Fruit fly (Drosophila melanogaster) whole organism, embryonic: ENCODE results near the gene dj-1beta.

Source experiments
- ATbp ChIP-seq: fragments of 200-800 bp; sonication (Bioruptor generic); optimal IDR thresholded peaks from 2 replicates; lab custom pipeline; 2017; ENCODE audit warnings: missing biosample characterization, mild to moderate bottlenecking, missing genetic modification characterization, missing genetic modification reagents
- Blimp-1 ChIP-seq: fragments of 200-800 bp; sonication (Bioruptor generic); optimal IDR thresholded peaks from 3 replicates; lab custom pipeline; 2018; ENCODE audit warnings: missing biosample characterization, missing genetic modification characterization, mild to moderate bottlenecking, moderate library complexity, missing genetic modification reagents
- CG10654 ChIP-seq: fragments of 200-800 bp; sonication (Bioruptor generic); optimal IDR thresholded peaks from 2 replicates; lab custom pipeline; 2016; ENCODE audit warnings: missing biosample characterization, missing genetic modification characterization
- CG11560 ChIP-seq: fragments of 200-800 bp; sonication (Bioruptor generic); IDR thresholded peaks from 3 replicates; pipeline ENCODE4 v1.3.6; 2022; ENCODE audit warnings: missing biosample characterization, missing genetic modification characterization
- CG1233 ChIP-seq: fragments of 200-800 bp; sonication (Bioruptor generic); optimal IDR thresholded peaks from 4 replicates; lab custom pipeline; 2018; ENCODE audit warnings: missing biosample characterization, mild to moderate bottlenecking, missing genetic modification characterization
- CG13287 ChIP-seq: fragments of 200-800 bp; sonication (Bioruptor generic); IDR thresholded peaks from 2 replicates; pipeline ENCODE4 v1.3.6; 2022; ENCODE audit warnings: missing biosample characterization, missing genetic modification characterization; ENCODE audit not compliant: partially characterized antibody
- CG14710 ChIP-seq: fragments of 200-800 bp; sonication (Bioruptor generic); optimal IDR thresholded peaks from 3 replicates; lab custom pipeline; 2019; ENCODE audit warnings: missing biosample characterization, mild to moderate bottlenecking, missing genetic modification characterization, moderate library complexity
- CG15601 ChIP-seq: fragments of 200-800 bp; sonication (Bioruptor generic); optimal IDR thresholded peaks from 3 replicates; lab custom pipeline; 2019; ENCODE audit warnings: missing biosample characterization, mild to moderate bottlenecking, missing genetic modification characterization, moderate library complexity
- CG15696 ChIP-seq: fragments of 200-800 bp; sonication (Bioruptor generic); optimal IDR thresholded peaks from 2 replicates; lab custom pipeline; 2019; ENCODE audit warnings: missing biosample characterization, mild to moderate bottlenecking, missing genetic modification characterization, moderate library complexity
- CG1603 ChIP-seq: fragments of 200-800 bp; sonication (Bioruptor generic); optimal IDR thresholded peaks from 2 replicates; lab custom pipeline; 2019; ENCODE audit warnings: missing biosample characterization, mild to moderate bottlenecking, missing genetic modification characterization, moderate library complexity
- CG18599 ChIP-seq: fragments of 200-800 bp; sonication (Bioruptor generic); optimal IDR thresholded peaks from 3 replicates; lab custom pipeline; 2017; ENCODE audit warnings: missing biosample characterization, missing genetic modification characterization, mild to moderate bottlenecking, moderate library complexity, missing genetic modification reagents
- CG33213 ChIP-seq: fragments of 200-800 bp; sonication (Bioruptor generic); optimal IDR thresholded peaks from 3 replicates; lab custom pipeline; 2016; ENCODE audit warnings: missing biosample characterization, missing genetic modification characterization
- CG33557 ChIP-seq: fragments of 200-800 bp; sonication (Bioruptor generic); optimal IDR thresholded peaks from 2 replicates; lab custom pipeline; 2019; ENCODE audit warnings: missing biosample characterization, mild to moderate bottlenecking, missing genetic modification characterization, moderate library complexity
- CG3407 ChIP-seq: fragments of 200-800 bp; sonication (Bioruptor generic); optimal IDR thresholded peaks from 2 replicates; lab custom pipeline; 2018; ENCODE audit warnings: missing biosample characterization, mild to moderate bottlenecking, missing genetic modification characterization
- CG7271 ChIP-seq: fragments of 200-800 bp; sonication (Bioruptor generic); optimal IDR thresholded peaks from 2 replicates; lab custom pipeline; 2018; ENCODE audit warnings: missing biosample characterization, mild to moderate bottlenecking, missing genetic modification characterization, moderate library complexity
- CG8290 ChIP-seq, 3 experiments: fragments of 200-800 bp; sonication (Bioruptor generic); optimal IDR thresholded peaks; 2 replicates each; lab custom pipeline; 2016 to 2019; ENCODE audit warnings: missing biosample characterization in 3 of 3, missing genetic modification characterization in 3 of 3, mild to moderate bottlenecking in 2 of 3, moderate library complexity in 1 of 3
- CG9609 ChIP-seq: fragments of 200-800 bp; sonication (Bioruptor generic); optimal IDR thresholded peaks from 3 replicates; lab custom pipeline; 2016; ENCODE audit warnings: missing biosample characterization, missing genetic modification characterization
- Deaf1 ChIP-seq: fragments of 200-800 bp; optimal IDR thresholded peaks from 3 replicates; lab custom pipeline; 2019; ENCODE audit warnings: missing biosample characterization, mild to moderate bottlenecking, missing genetic modification characterization, moderate library complexity
- HHEX ChIP-seq: fragments of 200-800 bp; sonication (Bioruptor generic); optimal IDR thresholded peaks from 3 replicates; lab custom pipeline; 2017; ENCODE audit warnings: missing biosample characterization, mild to moderate bottlenecking, missing genetic modification characterization, missing genetic modification reagents
- HLHmδ ChIP-seq: fragments of 200-800 bp; sonication (Bioruptor generic); optimal IDR thresholded peaks from 2 replicates; lab custom pipeline; 2018; ENCODE audit warnings: missing biosample characterization, mild to moderate bottlenecking, missing genetic modification characterization, moderate library complexity
- Hey ChIP-seq: fragments of 200-800 bp; sonication (Bioruptor generic); optimal IDR thresholded peaks from 3 replicates; lab custom pipeline; 2018; ENCODE audit warnings: missing biosample characterization, mild to moderate bottlenecking, missing genetic modification characterization
- Hmr ChIP-seq: fragments of 200-800 bp; sonication (Bioruptor generic); optimal IDR thresholded peaks from 3 replicates; lab custom pipeline; 2017; ENCODE audit warnings: mild to moderate bottlenecking, missing biosample characterization, missing genetic modification reagents, missing genetic modification characterization
- MESR4 ChIP-seq: fragments of 200-800 bp; sonication (Bioruptor generic); optimal IDR thresholded peaks from 2 replicates; lab custom pipeline; 2018; ENCODE audit warnings: missing biosample characterization, mild to moderate bottlenecking, missing genetic modification characterization, moderate library complexity
- Nf-YB ChIP-seq: fragments of 200-800 bp; sonication (Bioruptor generic); optimal IDR thresholded peaks from 3 replicates; lab custom pipeline; 2019; ENCODE audit warnings: missing biosample characterization, mild to moderate bottlenecking, missing genetic modification characterization, moderate library complexity
- Side ChIP-seq: fragments of 200-800 bp; sonication (Bioruptor generic); optimal IDR thresholded peaks from 2 replicates; lab custom pipeline; 2016; ENCODE audit warnings: missing biosample characterization, missing genetic modification characterization
- Spps ChIP-seq: fragments of 200-800 bp; sonication (Bioruptor generic); optimal IDR thresholded peaks from 2 replicates; lab custom pipeline; 2018; ENCODE audit warnings: missing biosample characterization, mild to moderate bottlenecking, missing genetic modification characterization
- Xrp1 ChIP-seq: fragments of 200-800 bp; sonication (Bioruptor generic); IDR thresholded peaks from 2 replicates; pipeline ENCODE4 v1.3.6; 2022; ENCODE audit warnings: missing biosample characterization, missing genetic modification characterization
- abd-A ChIP-seq: fragments of 200-800 bp; sonication (Bioruptor generic); optimal IDR thresholded peaks from 3 replicates; lab custom pipeline; 2019; ENCODE audit warnings: missing biosample characterization, mild to moderate bottlenecking, missing genetic modification characterization, moderate library complexity
- ash1 ChIP-seq: fragments of 200-800 bp; sonication (Bioruptor generic); optimal IDR thresholded peaks from 2 replicates; lab custom pipeline; 2018; ENCODE audit warnings: missing biosample characterization, mild to moderate bottlenecking, missing genetic modification characterization
- bcd ChIP-seq: fragments of 200-800 bp; sonication (Bioruptor generic); optimal IDR thresholded peaks from 2 replicates; lab custom pipeline; 2017; ENCODE audit warnings: missing biosample characterization, mild to moderate bottlenecking, missing genetic modification characterization
- chm ChIP-seq: fragments of 200-800 bp; sonication (Bioruptor generic); IDR thresholded peaks from 2 replicates; pipeline ENCODE4 v1.3.6; 2022; ENCODE audit warnings: missing biosample characterization, missing genetic modification characterization
- dmrt11E ChIP-seq: fragments of 200-800 bp; sonication (Bioruptor generic); optimal IDR thresholded peaks from 3 replicates; lab custom pipeline; 2018; ENCODE audit warnings: missing biosample characterization, mild to moderate bottlenecking, missing genetic modification characterization, moderate library complexity
- fd64A ChIP-seq: fragments of 200-800 bp; sonication (Bioruptor generic); optimal IDR thresholded peaks from 3 replicates; lab custom pipeline; 2018; ENCODE audit warnings: missing biosample characterization, mild to moderate bottlenecking, missing genetic modification characterization
- hb ChIP-seq: fragments of 200-800 bp; sonication (Bioruptor generic); IDR thresholded peaks from 3 replicates; pipeline ENCODE4 v1.3.6; 2022; ENCODE audit warnings: missing biosample characterization, missing genetic modification characterization; ENCODE audit not compliant: partially characterized antibody
- kni ChIP-seq: fragments of 200-800 bp; sonication (Bioruptor generic); optimal IDR thresholded peaks from 3 replicates; lab custom pipeline; 2017; ENCODE audit warnings: mild to moderate bottlenecking, missing biosample characterization, missing genetic modification reagents, missing genetic modification characterization
- knrl ChIP-seq: fragments of 200-800 bp; sonication (Bioruptor generic); IDR thresholded peaks from 3 replicates; pipeline ENCODE4 v1.3.6; 2022; ENCODE audit warnings: missing biosample characterization, missing genetic modification characterization; ENCODE audit not compliant: partially characterized antibody
- nerfin-1 ChIP-seq: fragments of 200-800 bp; sonication (Bioruptor generic); optimal IDR thresholded peaks from 3 replicates; lab custom pipeline; 2019; ENCODE audit warnings: missing biosample characterization, mild to moderate bottlenecking, missing genetic modification characterization, moderate library complexity
- nerfin-2 ChIP-seq: fragments of 200-800 bp; sonication (Bioruptor generic); IDR thresholded peaks from 2 replicates; pipeline ENCODE4 v1.3.6; 2022; ENCODE audit warnings: missing biosample characterization, missing genetic modification characterization; ENCODE audit not compliant: partially characterized antibody
- org-1 ChIP-seq: fragments of 200-800 bp; sonication (Bioruptor generic); optimal IDR thresholded peaks from 2 replicates; lab custom pipeline; 2017; ENCODE audit warnings: missing biosample characterization, missing genetic modification characterization
- repo ChIP-seq: fragments of 200-800 bp; sonication (Bioruptor generic); optimal IDR thresholded peaks from 2 replicates; lab custom pipeline; 2016; ENCODE audit warnings: missing biosample characterization, missing genetic modification characterization
- run ChIP-seq: fragments of 200-800 bp; sonication (Bioruptor generic); optimal IDR thresholded peaks from 3 replicates; lab custom pipeline; 2018; ENCODE audit warnings: missing biosample characterization, mild to moderate bottlenecking, missing genetic modification characterization
- sens ChIP-seq: fragments of 200-800 bp; sonication (Bioruptor generic); peaks from one replicate; lab custom pipeline; 2016; ENCODE audit warnings: missing biosample characterization, missing genetic modification characterization
- seq ChIP-seq: fragments of 200-800 bp; sonication (Bioruptor generic); IDR thresholded peaks from 2 replicates; pipeline ENCODE4 v1.3.6; 2022; ENCODE audit warnings: missing biosample characterization, missing genetic modification characterization
- slbo ChIP-seq: fragments of 200-800 bp; sonication (Bioruptor generic); IDR thresholded peaks from 2 replicates; pipeline ENCODE4 v1.3.6; 2022; ENCODE audit warnings: missing biosample characterization, missing genetic modification characterization
- sqz ChIP-seq: fragments of 200-800 bp; sonication (Bioruptor generic); optimal IDR thresholded peaks from 3 replicates; lab custom pipeline; 2018; ENCODE audit warnings: missing biosample characterization, mild to moderate bottlenecking, missing genetic modification characterization
- tna ChIP-seq: fragments of 200-800 bp; sonication (Bioruptor generic); IDR thresholded peaks from 2 replicates; pipeline ENCODE4 v1.3.6; 2022; ENCODE audit warnings: missing biosample characterization, missing genetic modification characterization; ENCODE audit not compliant: partially characterized antibody
- trem ChIP-seq: fragments of 200-800 bp; optimal IDR thresholded peaks from 3 replicates; lab custom pipeline; 2019; ENCODE audit warnings: missing biosample characterization, mild to moderate bottlenecking, missing genetic modification characterization, moderate library complexity
- zfh1 ChIP-seq: fragments of 200-800 bp; sonication (Bioruptor generic); IDR thresholded peaks from 3 replicates; pipeline ENCODE4 v1.3.6; 2022; ENCODE audit warnings: missing biosample characterization, missing genetic modification characterization

dj-1beta gene

dm6 chr3R:30766922-30767504, 39.9 kb upstream of the dj-1beta start (continued):
- no peak for TF ChIP-seq slbo
- TF ChIP-seq bcd (GFP tag; lab: Kevin White, UChicago): peak; percentile 33
- peak; percentile 86 for TF ChIP-seq abd-A (tag; lab: Kevin White, UChicago)
- no peak for TF ChIP-seq tna
- peak; percentile 31 for TF ChIP-seq Side (GFP tag; lab: Kevin White, UChicago)
- TF ChIP-seq ATbp (GFP tag; lab: Kevin White, UChicago): peak; percentile 43
- TF ChIP-seq kni: peak; percentile 59
- TF ChIP-seq CG1233 (GFP tag; lab: Kevin White, UChicago): peak; percentile 27
- TF ChIP-seq Blimp-1 (GFP tag; lab: Kevin White, UChicago): peak; percentile 35
- TF ChIP-seq ash1: no peak
- TF ChIP-seq sqz: peak; percentile 24
- peak; percentile 34 for TF ChIP-seq CG7271
- no peak for TF ChIP-seq CG13287 (GFP tag; lab: Robert Waterston, UW)
- TF ChIP-seq chm: peak; percentile 41; the same call in 1 of the 2 replicates
- TF ChIP-seq CG9609 (GFP tag; lab: Kevin White, UChicago): peak; percentile 2
- TF ChIP-seq Spps: peak; percentile 13
- peak; percentile 50 for TF ChIP-seq fd64A (GFP tag; lab: Kevin White, UChicago)
- no peak for TF ChIP-seq Hmr (GFP tag; lab: Kevin White, UChicago)
- TF ChIP-seq CG10654 (GFP tag; lab: Kevin White, UChicago): peak; percentile 1
- no peak for TF ChIP-seq Hey (tag; lab: Kevin White, UChicago)
- TF ChIP-seq Xrp1: peak; percentile 48
- TF ChIP-seq CG1603 (tag; lab: Kevin White, UChicago): peak; percentile 60
- peak; percentile 95 for TF ChIP-seq Nf-YB (GFP tag; lab: Kevin White, UChicago)
- TF ChIP-seq CG18599 (GFP tag; lab: Kevin White, UChicago): peak; percentile 27
- peak; percentile 4 for TF ChIP-seq run (tag; lab: Kevin White, UChicago)
- no peak for TF ChIP-seq repo (GFP tag; lab: Kevin White, UChicago)
- peak; percentile 14 for TF ChIP-seq Deaf1
- TF ChIP-seq CG8290 (GFP tag; optimal IDR thresholded peaks at IDR 0.05; lab: Kevin White, UChicago): no peak
- peak in 1 of 2 experiments; percentile 10 for TF ChIP-seq CG8290 (tag; optimal IDR thresholded peaks at IDR 0.05; lab: Kevin White, UChicago)
- peak; percentile 67 for TF ChIP-seq CG33557 (GFP tag; lab: Kevin White, UChicago)
- peak; percentile 12 for TF ChIP-seq CG33213
- peak; percentile 51 for TF ChIP-seq CG3407
- peak; percentile 55 for TF ChIP-seq org-1 (GFP tag; lab: Kevin White, UChicago)
- TF ChIP-seq nerfin-1: peak; percentile 17
- no peak for TF ChIP-seq hb (GFP tag; lab: Robert Waterston, UW)
- TF ChIP-seq zfh1: 0 out of 3 replicates have a peak, but pooled peaks have one; percentile 5
- TF ChIP-seq nerfin-2 (GFP tag; lab: Robert Waterston, UW): no peak
- TF ChIP-seq HHEX (GFP tag; lab: Kevin White, UChicago): peak; percentile 31
- TF ChIP-seq CG15696 (tag; lab: Kevin White, UChicago): peak; percentile 71
- TF ChIP-seq dmrt11E: peak; percentile 26
- TF ChIP-seq MESR4 (GFP tag; lab: Kevin White, UChicago): no peak
- peak; percentile 83 for TF ChIP-seq sens (GFP tag; lab: Kevin White, UChicago)
- TF ChIP-seq trem (tag; lab: Kevin White, UChicago): peak; percentile 2
- no peak for TF ChIP-seq knrl (GFP tag; lab: Robert Waterston, UW)
- TF ChIP-seq CG14710: peak; percentile 15
- TF ChIP-seq HLHmδ (GFP tag; lab: Kevin White, UChicago): peak; percentile 85
- peak; percentile 41 for TF ChIP-seq CG15601
- TF ChIP-seq seq (GFP tag; lab: Robert Waterston, UW): 0 out of 2 replicates have a peak, but pooled peaks have one; percentile 16
- no peak for TF ChIP-seq CG11560 (tag; lab: Robert Waterston, UW)
